Fruit fly (Drosophila melanogaster) whole organism, embryonic: Measurements from ENCODE around the gene Gdh.

Experiments
- Atf6 ChIP-seq: fragments of 200-800 bp; sonication (Bioruptor generic); IDR thresholded peaks from 2 replicates; pipeline ENCODE4 v1.3.6; 2022; ENCODE audit warnings: missing biosample characterization, missing genetic modification characterization
- CG10147 ChIP-seq: fragments of 200-800 bp; sonication (Bioruptor generic); optimal IDR thresholded peaks from 2 replicates; lab custom pipeline; 2019; ENCODE audit warnings: missing biosample characterization, mild to moderate bottlenecking, missing genetic modification characterization, moderate library complexity
- CG10321 ChIP-seq: fragments of 200-800 bp; sonication (Bioruptor generic); IDR thresholded peaks from 2 replicates; pipeline ENCODE4 v1.3.6; 2022; ENCODE audit warnings: missing biosample characterization, missing genetic modification characterization
- CG10654 ChIP-seq: fragments of 200-800 bp; sonication (Bioruptor generic); optimal IDR thresholded peaks from 2 replicates; lab custom pipeline; 2016; ENCODE audit warnings: missing biosample characterization, missing genetic modification characterization
- CG11247 ChIP-seq: fragments of 200-800 bp; sonication (Bioruptor generic); IDR thresholded peaks from 2 replicates; pipeline ENCODE4 v1.3.6; 2022; ENCODE audit warnings: missing biosample characterization, missing genetic modification characterization
- CG12942 ChIP-seq: fragments of 200-800 bp; sonication (Bioruptor generic); optimal IDR thresholded peaks from 3 replicates; lab custom pipeline; 2016; ENCODE audit warnings: missing biosample characterization, missing genetic modification characterization
- CG13287 ChIP-seq: fragments of 200-800 bp; sonication (Bioruptor generic); IDR thresholded peaks from 2 replicates; pipeline ENCODE4 v1.3.6; 2022; ENCODE audit warnings: missing biosample characterization, missing genetic modification characterization; ENCODE audit not compliant: partially characterized antibody
- CG15073 ChIP-seq: fragments of 200-800 bp; sonication (Bioruptor generic); optimal IDR thresholded peaks from 2 replicates; lab custom pipeline; 2016; ENCODE audit warnings: missing biosample characterization, missing genetic modification characterization
- CG15696 ChIP-seq: fragments of 200-800 bp; sonication (Bioruptor generic); optimal IDR thresholded peaks from 2 replicates; lab custom pipeline; 2019; ENCODE audit warnings: missing biosample characterization, mild to moderate bottlenecking, missing genetic modification characterization, moderate library complexity
- CG17829 ChIP-seq: fragments of 200-800 bp; optimal IDR thresholded peaks from 2 replicates; lab custom pipeline; 2019; ENCODE audit warnings: missing biosample characterization, mild to moderate bottlenecking, missing genetic modification characterization, moderate library complexity
- CG1832 ChIP-seq: fragments of 200-800 bp; sonication (Bioruptor generic); optimal IDR thresholded peaks from 2 replicates; lab custom pipeline; 2017; ENCODE audit warnings: missing biosample characterization, mild to moderate bottlenecking, missing genetic modification characterization, inconsistent platforms
- CG18476 ChIP-seq: fragments of 200-800 bp; sonication (Bioruptor generic); optimal IDR thresholded peaks from 2 replicates; lab custom pipeline; 2016; ENCODE audit warnings: missing biosample characterization, mild to moderate bottlenecking, missing genetic modification characterization
- CG18764 ChIP-seq: fragments of 200-800 bp; sonication (Bioruptor generic); optimal IDR thresholded peaks from 3 replicates; lab custom pipeline; 2016; ENCODE audit warnings: missing biosample characterization, missing genetic modification characterization
- CG2116 ChIP-seq: fragments of 200-800 bp; sonication (Bioruptor generic); optimal IDR thresholded peaks from 3 replicates; lab custom pipeline; 2018; ENCODE audit warnings: missing biosample characterization, mild to moderate bottlenecking, missing genetic modification characterization
- CG32772 ChIP-seq: fragments of 200-800 bp; sonication (Bioruptor generic); IDR thresholded peaks from 2 replicates; pipeline ENCODE4 v1.3.6; 2022; ENCODE audit warnings: missing biosample characterization, missing genetic modification characterization
- CG3995 ChIP-seq: fragments of 200-800 bp; sonication (Bioruptor generic); optimal IDR thresholded peaks from 3 replicates; lab custom pipeline; 2016; ENCODE audit warnings: missing biosample characterization, missing genetic modification characterization
- CG4282 ChIP-seq: fragments of 200-800 bp; sonication (Bioruptor generic); optimal IDR thresholded peaks from 2 replicates; lab custom pipeline; 2016; ENCODE audit warnings: missing biosample characterization, missing genetic modification characterization
- CG4328 ChIP-seq: fragments of 200-800 bp; sonication (Bioruptor generic); optimal IDR thresholded peaks from 3 replicates; lab custom pipeline; 2017; ENCODE audit warnings: missing biosample characterization, missing genetic modification reagents, missing genetic modification characterization
- CG6654 ChIP-seq: fragments of 200-800 bp; sonication (Bioruptor generic); optimal IDR thresholded peaks from 2 replicates; lab custom pipeline; 2017; ENCODE audit warnings: missing biosample characterization, mild to moderate bottlenecking, missing genetic modification characterization
- CG7839 ChIP-seq: fragments of 200-800 bp; sonication (Bioruptor generic); optimal IDR thresholded peaks from 3 replicates; lab custom pipeline; 2018; ENCODE audit warnings: missing biosample characterization, mild to moderate bottlenecking, missing genetic modification characterization, moderate library complexity
- CG7928 ChIP-seq: fragments of 200-800 bp; sonication (Bioruptor generic); optimal IDR thresholded peaks from 2 replicates; lab custom pipeline; 2017; ENCODE audit warnings: missing biosample characterization, mild to moderate bottlenecking, missing genetic modification characterization
- CG8290 ChIP-seq, 3 experiments: fragments of 200-800 bp; sonication (Bioruptor generic); optimal IDR thresholded peaks; 2 replicates each; lab custom pipeline; 2016 to 2019; ENCODE audit warnings: missing biosample characterization in 3 of 3, missing genetic modification characterization in 3 of 3, mild to moderate bottlenecking in 2 of 3, moderate library complexity in 1 of 3
- CG8765 ChIP-seq: fragments of 200-800 bp; sonication (Bioruptor generic); IDR thresholded peaks from 2 replicates; pipeline ENCODE4 v1.3.6; 2022; ENCODE audit warnings: missing biosample characterization, missing genetic modification characterization
- CG9215 ChIP-seq: fragments of 200-800 bp; sonication (Bioruptor generic); IDR thresholded peaks from 2 replicates; pipeline ENCODE4 v1.3.6; 2022; ENCODE audit warnings: missing biosample characterization, missing genetic modification characterization
- CG9932 ChIP-seq: fragments of 200-800 bp; sonication (Bioruptor generic); IDR thresholded peaks from 2 replicates; pipeline ENCODE4 v1.3.6; 2022; ENCODE audit warnings: missing biosample characterization, missing genetic modification characterization
- Doc3 ChIP-seq: fragments of 200-800 bp; sonication (Bioruptor generic); IDR thresholded peaks from 3 replicates; pipeline ENCODE4 v1.3.6; 2022; ENCODE audit warnings: missing biosample characterization, missing genetic modification characterization; ENCODE audit not compliant: partially characterized antibody
- Elba2 ChIP-seq: fragments of 200-800 bp; sonication (Bioruptor generic); optimal IDR thresholded peaks from 3 replicates; lab custom pipeline; 2016; ENCODE audit warnings: missing biosample characterization, missing genetic modification characterization
- Fer2 ChIP-seq: fragments of 200-800 bp; sonication (Bioruptor generic); optimal IDR thresholded peaks from 2 replicates; lab custom pipeline; 2018; ENCODE audit warnings: missing biosample characterization, mild to moderate bottlenecking, missing genetic modification characterization, moderate library complexity
- H2.0 ChIP-seq: fragments of 200-800 bp; sonication (Bioruptor generic); IDR thresholded peaks from 2 replicates; pipeline ENCODE4 v1.3.6; 2022; ENCODE audit warnings: missing biosample characterization, missing genetic modification characterization
- Mad ChIP-seq: fragments of 200-800 bp; sonication (Bioruptor generic); optimal IDR thresholded peaks from 2 replicates; lab custom pipeline; 2016; ENCODE audit warnings: missing biosample characterization, missing genetic modification characterization
- Myb ChIP-seq: fragments of 200-800 bp; sonication (Bioruptor generic); optimal IDR thresholded peaks from 2 replicates; lab custom pipeline; 2016; ENCODE audit warnings: missing biosample characterization, missing genetic modification characterization
- NFAT ChIP-seq: fragments of 200-800 bp; sonication (Bioruptor generic); IDR thresholded peaks from 2 replicates; pipeline ENCODE4 v1.3.6; 2022; ENCODE audit warnings: missing biosample characterization, missing genetic modification characterization
- ap ChIP-seq: fragments of 200-800 bp; sonication (Bioruptor generic); IDR thresholded peaks from 2 replicates; pipeline ENCODE4 v1.3.6; 2022; ENCODE audit warnings: missing biosample characterization, missing genetic modification characterization
- bowl ChIP-seq: fragments of 200-800 bp; sonication (Bioruptor generic); IDR thresholded peaks from 2 replicates; pipeline ENCODE4 v1.3.6; 2022; ENCODE audit warnings: missing biosample characterization, missing genetic modification characterization
- crc ChIP-seq: fragments of 200-800 bp; sonication (Bioruptor generic); optimal IDR thresholded peaks from 2 replicates; lab custom pipeline; 2016; ENCODE audit warnings: missing biosample characterization, missing genetic modification characterization
- dimm ChIP-seq: fragments of 200-800 bp; sonication (Bioruptor generic); IDR thresholded peaks from 2 replicates; pipeline ENCODE4 v1.3.6; 2022; ENCODE audit warnings: missing biosample characterization, missing genetic modification characterization
- gsb ChIP-seq: fragments of 200-800 bp; sonication (Bioruptor generic); IDR thresholded peaks from 2 replicates; pipeline ENCODE4 v1.3.6; 2022; ENCODE audit warnings: missing biosample characterization, missing genetic modification characterization
- hth ChIP-seq: fragments of >200 bp; optimal IDR thresholded peaks from 2 replicates; lab custom pipeline; 2017; ENCODE audit warnings: inconsistent platforms
- ind ChIP-seq: fragments of 200-800 bp; sonication (Bioruptor generic); optimal IDR thresholded peaks from 3 replicates; lab custom pipeline; 2016; ENCODE audit warnings: missing biosample characterization, missing genetic modification characterization
- inv ChIP-seq: fragments of 200-800 bp; sonication (Bioruptor generic); IDR thresholded peaks from 2 replicates; pipeline ENCODE4 v1.3.6; 2022; ENCODE audit warnings: missing biosample characterization, missing genetic modification characterization; ENCODE audit not compliant: partially characterized antibody
- mld ChIP-seq: fragments of 200-800 bp; sonication (Bioruptor generic); IDR thresholded peaks from 3 replicates; pipeline ENCODE4 v1.3.6; 2022; ENCODE audit warnings: missing biosample characterization, missing genetic modification characterization; ENCODE audit not compliant: partially characterized antibody
- nom ChIP-seq: fragments of 200-800 bp; sonication (Bioruptor generic); optimal IDR thresholded peaks from 2 replicates; lab custom pipeline; 2017; ENCODE audit warnings: missing biosample characterization, missing genetic modification characterization, mild to moderate bottlenecking, moderate library complexity, missing genetic modification reagents
- p53 ChIP-seq: fragments of 200-800 bp; sonication (Bioruptor generic); optimal IDR thresholded peaks from 2 replicates; lab custom pipeline; 2016; ENCODE audit warnings: missing biosample characterization, missing genetic modification characterization
- pnt ChIP-seq: fragments of 200-800 bp; sonication (Bioruptor generic); optimal IDR thresholded peaks from 3 replicates; lab custom pipeline; 2016; ENCODE audit warnings: missing biosample characterization, missing genetic modification characterization
- slbo ChIP-seq: fragments of 200-800 bp; sonication (Bioruptor generic); IDR thresholded peaks from 2 replicates; pipeline ENCODE4 v1.3.6; 2022; ENCODE audit warnings: missing biosample characterization, missing genetic modification characterization
- toy ChIP-seq: fragments of 200-800 bp; sonication (Bioruptor generic); IDR thresholded peaks from 2 replicates; pipeline ENCODE4 v1.3.6; 2022; ENCODE audit warnings: missing biosample characterization, missing genetic modification characterization
- wek ChIP-seq: fragments of 200-800 bp; sonication (Bioruptor generic); optimal IDR thresholded peaks from 3 replicates; lab custom pipeline; 2018; ENCODE audit warnings: missing biosample characterization, mild to moderate bottlenecking, missing genetic modification characterization, moderate library complexity
- zen2 ChIP-seq: fragments of 200-800 bp; sonication (Bioruptor generic); IDR thresholded peaks from 3 replicates; pipeline ENCODE4 v1.3.6; 2022; ENCODE audit warnings: missing biosample characterization, missing genetic modification characterization; ENCODE audit not compliant: partially characterized antibody
- zfh2 ChIP-seq: fragments of 200-800 bp; sonication (Bioruptor generic); optimal IDR thresholded peaks from 2 replicates; lab custom pipeline; 2016; ENCODE audit warnings: missing biosample characterization, missing genetic modification characterization

Gene Gdh

dm6 chr3R:23886270-23887095 is 56.4 kb downstream of the Gdh start (continued):
- TF ChIP-seq toy = no peak
- peak; percentile 88 for TF ChIP-seq CG15073 (GFP tag; lab: Kevin White, UChicago)
- peak; percentile 3 for TF ChIP-seq Myb (GFP tag; lab: Kevin White, UChicago)
- TF ChIP-seq CG12942 (GFP tag; lab: Kevin White, UChicago) = peak; percentile 69
- peak; percentile 74 for TF ChIP-seq CG4328 (GFP tag; lab: Kevin White, UChicago)
- TF ChIP-seq CG17829 = peak; percentile 95
- TF ChIP-seq Fer2 (tag; lab: Kevin White, UChicago) = peak; percentile 42
- no peak for TF ChIP-seq CG13287 (GFP tag; lab: Robert Waterston, UW)
- peak; percentile 76; the same call in 1 of the 2 replicates for TF ChIP-seq Atf6 (GFP tag; lab: Robert Waterston, UW)
- TF ChIP-seq ap (GFP tag; lab: Robert Waterston, UW) = peak; percentile 78
- peak; percentile 62 for TF ChIP-seq CG10147 (GFP tag; lab: Kevin White, UChicago)
- TF ChIP-seq CG11247 = peak; percentile 56
- TF ChIP-seq ind (GFP tag; lab: Kevin White, UChicago) = peak; percentile 71
- TF ChIP-seq CG18476 = peak; percentile 81
- peak; percentile 79 for TF ChIP-seq CG8290 (GFP tag; optimal IDR thresholded peaks at IDR 0.05; lab: Kevin White, UChicago)
- peak; percentile 19 to 88 for TF ChIP-seq CG8290 (tag; optimal IDR thresholded peaks at IDR 0.05; lab: Kevin White, UChicago)
- no peak for TF ChIP-seq CG10321
- TF ChIP-seq zen2 (GFP tag; lab: Robert Waterston, UW) = no peak
- TF ChIP-seq mld (GFP tag; lab: Robert Waterston, UW) = no peak
- TF ChIP-seq bowl (GFP tag; lab: Robert Waterston, UW) = no peak
- peak; percentile 45 for TF ChIP-seq Elba2 (GFP tag; lab: Kevin White, UChicago)
- TF ChIP-seq NFAT (GFP tag; lab: Robert Waterston, UW) = no peak
- peak; percentile 22 for TF ChIP-seq CG6654 (GFP tag; lab: Kevin White, UChicago)
- TF ChIP-seq wek (GFP tag; lab: Kevin White, UChicago) = peak; percentile 55
- TF ChIP-seq CG9932 = peak; percentile 31; the same call in 1 of the 2 replicates
- TF ChIP-seq Mad = peak; percentile 76
- no peak for TF ChIP-seq CG7928
- no peak; the same call in none of the 2 replicates for TF ChIP-seq H2.0 (GFP tag; lab: Robert Waterston, UW)
- TF ChIP-seq nom = peak; percentile 94
- TF ChIP-seq CG4282 = no peak
- peak; percentile 73 for TF ChIP-seq pnt (GFP tag; lab: Kevin White, UChicago)
- peak; percentile 8 for TF ChIP-seq zfh2 (GFP tag; lab: Kevin White, UChicago)
- TF ChIP-seq dimm (GFP tag; lab: Robert Waterston, UW) = no peak
- TF ChIP-seq hth (lab: Kevin White, UChicago) = no peak
- peak; percentile 65 for TF ChIP-seq CG1832 (GFP tag; lab: Kevin White, UChicago)
- TF ChIP-seq crc (GFP tag; lab: Kevin White, UChicago) = peak; percentile 36
- TF ChIP-seq gsb (GFP tag; lab: Robert Waterston, UW) = no peak
- peak; percentile 95 for TF ChIP-seq CG15696 (tag; lab: Kevin White, UChicago)
- TF ChIP-seq CG2116 (GFP tag; lab: Kevin White, UChicago) = peak; percentile 59
- peak; percentile 71 for TF ChIP-seq CG10654
- TF ChIP-seq CG18764 = peak; percentile 74
- TF ChIP-seq Doc3 = no peak
- TF ChIP-seq p53 (GFP tag; lab: Kevin White, UChicago) = peak; percentile 6
- TF ChIP-seq CG32772 (GFP tag; lab: Robert Waterston, UW) = peak; percentile 79
- no peak for TF ChIP-seq CG3995 (GFP tag; lab: Kevin White, UChicago)
- 0 out of 2 replicates have a peak, but pooled peaks have one; percentile 9 for TF ChIP-seq inv (GFP tag; lab: Robert Waterston, UW)
- peak; percentile 63 for TF ChIP-seq slbo (GFP tag; lab: Robert Waterston, UW)
- peak; percentile 50; the same call in 1 of the 2 replicates for TF ChIP-seq CG9215 (GFP tag; lab: Robert Waterston, UW)
- TF ChIP-seq CG7839 = peak; percentile 91
- TF ChIP-seq CG8765 = peak; percentile 80
